Fruit fly (Drosophila melanogaster) whole organism, prepupa: ENCODE measurements around the gene RpS20.
A peak's percentile ranks its signal among the peaks of the same experiment; 100 is the strongest.

Source experiments
- CG10631 ChIP-seq: fragments of 200-800 bp; sonication (Bioruptor generic); optimal IDR thresholded peaks from 2 replicates; lab custom pipeline; 2016; ENCODE audit warnings: missing biosample characterization, missing genetic modification characterization
- CG11294 ChIP-seq: fragments of 200-800 bp; sonication (Bioruptor generic); IDR thresholded peaks from 2 replicates; pipeline ENCODE4 v1.3.6; 2022; ENCODE audit warnings: missing biosample characterization, missing genetic modification characterization
- CG11762 ChIP-seq: fragments of 200-800 bp; sonication (Bioruptor generic); optimal IDR thresholded peaks from 3 replicates; lab custom pipeline; 2016; ENCODE audit warnings: missing biosample characterization, missing genetic modification characterization; ENCODE audit not compliant: insufficient read depth
- CG15336 ChIP-seq: fragments of 200-800 bp; sonication (Bioruptor generic); IDR thresholded peaks from 2 replicates; pipeline ENCODE4 v1.3.6; 2022; ENCODE audit warnings: missing biosample characterization, missing genetic modification characterization
- CG1621 ChIP-seq: fragments of 200-800 bp; sonication (Bioruptor generic); optimal IDR thresholded peaks from 3 replicates; lab custom pipeline; 2018; ENCODE audit warnings: missing biosample characterization, mild to moderate bottlenecking, missing genetic modification characterization
- CG16779 ChIP-seq: fragments of 200-800 bp; sonication (Bioruptor generic); optimal IDR thresholded peaks from 3 replicates; lab custom pipeline; 2017; ENCODE audit warnings: missing biosample characterization, mild to moderate bottlenecking, missing genetic modification characterization
- CG3032 ChIP-seq: fragments of 200-800 bp; optimal IDR thresholded peaks from 2 replicates; lab custom pipeline; 2019; ENCODE audit warnings: missing biosample characterization, mild to moderate bottlenecking, missing genetic modification characterization, moderate library complexity
- CG4318 ChIP-seq: fragments of 200-800 bp; sonication (Bioruptor generic); optimal IDR thresholded peaks from 3 replicates; lab custom pipeline; 2017; ENCODE audit warnings: missing biosample characterization, mild to moderate bottlenecking, missing genetic modification characterization
- CG6163 ChIP-seq: fragments of 200-800 bp; sonication (Bioruptor generic); IDR thresholded peaks from 3 replicates; pipeline ENCODE4 v1.3.6; 2022; ENCODE audit warnings: missing biosample characterization, missing genetic modification characterization
- CG6808 ChIP-seq: fragments of 200-800 bp; sonication (Bioruptor generic); optimal IDR thresholded peaks from 3 replicates; lab custom pipeline; 2017; ENCODE audit warnings: missing biosample characterization, missing genetic modification characterization, mild to moderate bottlenecking, moderate library complexity, missing genetic modification reagents
- CG7368 ChIP-seq: fragments of 200-800 bp; sonication (Bioruptor generic); optimal IDR thresholded peaks from 3 replicates; lab custom pipeline; 2016; ENCODE audit warnings: missing biosample characterization, missing genetic modification characterization
- CG9139 ChIP-seq: fragments of 200-800 bp; sonication (Bioruptor generic); optimal IDR thresholded peaks from 3 replicates; lab custom pipeline; 2017; ENCODE audit warnings: missing biosample characterization, mild to moderate bottlenecking, missing genetic modification characterization
- Eip78C ChIP-seq: fragments of 200-800 bp; sonication (Bioruptor generic); peaks from one replicate; lab custom pipeline; 2016; ENCODE audit warnings: missing biosample characterization, missing genetic modification characterization
- Ets21C ChIP-seq: fragments of 200-800 bp; sonication (Bioruptor generic); optimal IDR thresholded peaks from 3 replicates; lab custom pipeline; 2016; ENCODE audit warnings: missing biosample characterization, missing genetic modification characterization
- Ets96B ChIP-seq: fragments of 200-800 bp; optimal IDR thresholded peaks from 2 replicates; lab custom pipeline; 2019; ENCODE audit warnings: missing biosample characterization, mild to moderate bottlenecking, missing genetic modification characterization, moderate library complexity
- Gug ChIP-seq: fragments of 200-800 bp; sonication (Bioruptor generic); IDR thresholded peaks from 2 replicates; pipeline ENCODE4 v1.3.6; 2022; ENCODE audit warnings: missing biosample characterization, missing genetic modification characterization
- Lpt ChIP-seq: fragments of 200-800 bp; sonication (Bioruptor generic); optimal IDR thresholded peaks from 3 replicates; lab custom pipeline; 2016; ENCODE audit warnings: missing biosample characterization, missing genetic modification characterization
- Smox ChIP-seq: fragments of 200-800 bp; sonication (Bioruptor generic); optimal IDR thresholded peaks from 3 replicates; lab custom pipeline; 2016; ENCODE audit warnings: missing biosample characterization, missing genetic modification characterization
- Sox102F ChIP-seq: fragments of 200-800 bp; sonication (Bioruptor generic); optimal IDR thresholded peaks from 2 replicates; lab custom pipeline; 2016; ENCODE audit warnings: missing biosample characterization, mild to moderate bottlenecking, missing genetic modification characterization
- achi ChIP-seq: fragments of 200-800 bp; sonication (Bioruptor generic); optimal IDR thresholded peaks from 3 replicates; lab custom pipeline; 2016; ENCODE audit warnings: missing biosample characterization, missing genetic modification characterization
- dsx ChIP-seq: fragments of 200-800 bp; optimal IDR thresholded peaks from 3 replicates; lab custom pipeline; 2019; ENCODE audit warnings: missing biosample characterization, mild to moderate bottlenecking, missing genetic modification characterization, moderate library complexity; ENCODE audit not compliant: poor library complexity, severe bottlenecking
- eg ChIP-seq: fragments of 200-800 bp; sonication (Bioruptor generic); IDR thresholded peaks from 3 replicates; pipeline ENCODE4 v1.3.6; 2022; ENCODE audit warnings: missing biosample characterization, missing genetic modification characterization
- fd85E ChIP-seq: fragments of 200-800 bp; sonication (Bioruptor generic); optimal IDR thresholded peaks from 3 replicates; lab custom pipeline; 2016; ENCODE audit warnings: missing biosample characterization, missing genetic modification characterization
- lz ChIP-seq: fragments of 200-800 bp; sonication (Bioruptor generic); optimal IDR thresholded peaks from 3 replicates; lab custom pipeline; 2016; ENCODE audit warnings: missing biosample characterization, missing genetic modification characterization
- spab ChIP-seq: fragments of 200-800 bp; sonication (Bioruptor generic); optimal IDR thresholded peaks from 2 replicates; lab custom pipeline; 2017; ENCODE audit warnings: missing biosample characterization, mild to moderate bottlenecking, missing genetic modification characterization, missing genetic modification reagents
- svp ChIP-seq: fragments of 200-800 bp; sonication (Bioruptor generic); peaks from one replicate; lab custom pipeline; 2016; ENCODE audit warnings: missing biosample characterization, missing genetic modification characterization
- vri ChIP-seq: fragments of 200-800 bp; sonication (Bioruptor generic); optimal IDR thresholded peaks from 3 replicates; lab custom pipeline; 2016; ENCODE audit warnings: missing biosample characterization, mild to moderate bottlenecking, missing genetic modification characterization

The RpS20 gene

dm6 chr3R:20866204-20866603 is 44.2 kb downstream of the RpS20 start, which contains the start of gene KaiR1D:
KaiR1D (minus strand) TSS chr3R:20866231.
- no peak for TF ChIP-seq Sox102F (GFP tag; lab: Kevin White, UChicago)
- no peak for TF ChIP-seq CG3032 (tag; lab: Kevin White, UChicago)
- TF ChIP-seq Ets96B: no peak
- TF ChIP-seq CG7368 (GFP tag; lab: Kevin White, UChicago): peak; percentile 27
- no peak for TF ChIP-seq spab
- TF ChIP-seq Smox (GFP tag; lab: Kevin White, UChicago): no peak
- TF ChIP-seq CG16779 (tag; lab: Kevin White, UChicago): no peak
- no peak for TF ChIP-seq CG1621 (tag; lab: Kevin White, UChicago)
- no peak for TF ChIP-seq CG4318 (GFP tag; lab: Kevin White, UChicago)
- no peak for TF ChIP-seq fd85E (GFP tag; lab: Kevin White, UChicago)
- no peak for TF ChIP-seq Lpt
- peak; percentile 38 for TF ChIP-seq achi (GFP tag; lab: Kevin White, UChicago)

dm6 chr3R:20870736-20871135 is 48.8 kb downstream of the RpS20 start, which contains the start of gene TotA:
TotA (plus strand) TSS chr3R:20871036.
- no peak for TF ChIP-seq svp (GFP tag; lab: Kevin White, UChicago)
- TF ChIP-seq CG6163: no peak
- TF ChIP-seq vri (GFP tag; lab: Kevin White, UChicago): no peak
- no peak for TF ChIP-seq CG11294
- no peak for TF ChIP-seq lz
- no peak for TF ChIP-seq CG3032 (tag; lab: Kevin White, UChicago)
- TF ChIP-seq Lpt: no peak
- no peak for TF ChIP-seq CG4318 (GFP tag; lab: Kevin White, UChicago)
- no peak for TF ChIP-seq CG6808
- no peak for TF ChIP-seq Eip78C (GFP tag; lab: Kevin White, UChicago)
- TF ChIP-seq CG10631 (GFP tag; lab: Kevin White, UChicago): no peak

dm6 chr3R:20872688-20873087 is 50.7 kb downstream of the RpS20 start, which contains the start of gene TotC:
TotC (plus strand) TSS chr3R:20872988.
- no peak for TF ChIP-seq CG4318 (GFP tag; lab: Kevin White, UChicago)
- TF ChIP-seq CG7368 (GFP tag; lab: Kevin White, UChicago): no peak
- TF ChIP-seq Gug (GFP tag; lab: Robert Waterston, UW): no peak
- TF ChIP-seq CG15336 (GFP tag; lab: Robert Waterston, UW): no peak
- no peak for TF ChIP-seq Sox102F (GFP tag; lab: Kevin White, UChicago)
- TF ChIP-seq dsx: no peak
- no peak for TF ChIP-seq Ets21C
- TF ChIP-seq CG1621 (tag; lab: Kevin White, UChicago): no peak
- no peak for TF ChIP-seq CG9139
- no peak for TF ChIP-seq eg (GFP tag; lab: Robert Waterston, UW)
- no peak for TF ChIP-seq CG11762 (GFP tag; lab: Kevin White, UChicago)
